Worm (Caenorhabditis elegans) whole organism, L4 larva: ENCODE data around the gene srgp-1.

Experiments
- ceh-20 ChIP-seq: fragments of 200-800 bp; sonication (Bioruptor generic); IDR thresholded peaks from 2 replicates; pipeline ENCODE4 v1.3.6; 2022; ENCODE audit warnings: missing genetic modification reagents, missing genetic modification characterization, missing compliant biosample characterization
- ceh-82 ChIP-seq: sonication (generic microtip); optimal IDR thresholded peaks from 2 replicates; lab custom pipeline; 2017; ENCODE audit warnings: missing biosample characterization, missing genetic modification characterization
- dpl-1 ChIP-seq: fragments of 150-350 bp; optimal IDR thresholded peaks from 2 replicates; lab custom pipeline; 2014; ENCODE audit warnings: missing biosample characterization, missing genetic modification reagents, missing genetic modification characterization
- duxl-1 ChIP-seq: sonication (generic microtip); optimal IDR thresholded peaks from 2 replicates; lab custom pipeline; 2016; ENCODE audit warnings: mild to moderate bottlenecking, missing genetic modification characterization, moderate library complexity, missing compliant biosample characterization; ENCODE audit not compliant: poor library complexity
- nhr-10 ChIP-seq: fragments of 150-350 bp; optimal IDR thresholded peaks from 2 replicates; lab custom pipeline; 2014; ENCODE audit warnings: missing biosample characterization, missing genetic modification characterization
- unc-62 ChIP-seq, 3 experiments: fragments of 150-350 bp in 1 of 3; sonication (generic microtip); optimal IDR thresholded peaks in 2 of 3; peaks in 1 of 3; 1 replicate in 1 of 3; 2 replicates in 2 of 3; lab custom pipeline; 2014 to 2017; ENCODE audit warnings: missing biosample characterization in 3 of 3, missing genetic modification characterization in 3 of 3, missing genetic modification reagents in 3 of 3, missing genotype in 1 of 3

DNA sequence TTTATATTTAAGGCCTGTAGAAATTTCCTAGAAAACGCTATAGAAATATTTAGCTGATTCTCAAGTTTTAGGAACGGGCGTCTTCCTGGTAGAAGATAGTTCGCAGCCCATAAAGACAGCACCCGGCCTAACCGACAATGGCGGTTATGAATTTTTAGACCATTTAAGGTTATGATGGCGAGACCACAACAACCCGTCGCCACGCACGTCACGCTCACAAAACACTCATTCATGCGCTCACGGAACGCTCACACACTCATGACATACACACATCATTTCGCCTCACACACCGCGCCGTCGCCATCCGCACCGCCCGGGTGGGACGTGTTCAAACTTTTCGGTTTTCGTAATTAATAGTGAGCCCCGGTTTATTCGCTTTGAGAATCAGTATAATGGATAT is 46.6 kb upstream of the srgp-1 start:
- no peak for TF ChIP-seq duxl-1 (tag; lab: Kevin White, UChicago)
- no peak for TF ChIP-seq unc-62 (GFP tag; optimal IDR thresholded peaks at IDR 0.05 in 1 of 2; lab: Kevin White, UChicago)
- TF ChIP-seq unc-62 (tag; optimal IDR thresholded peaks at IDR 0.05; lab: Kevin White, UChicago), result no peak
- TF ChIP-seq dpl-1 (GFP tag; lab: Kevin White, UChicago), result no peak
- 0 out of 2 replicates have a peak, but pooled peaks have one; percentile 18 for TF ChIP-seq ceh-20 (GFP tag; lab: Robert Waterston, UW)
- TF ChIP-seq nhr-10 (tag; lab: Kevin White, UChicago), result no peak
- TF ChIP-seq ceh-82 (tag; lab: Kevin White, UChicago), result no peak
